Worm (Caenorhabditis elegans) whole organism, L4/young adult: ENCODE results near the gene F59A1.11.

ENCODE experiments used
- W03F9.2 ChIP-seq: fragments of 150-350 bp; optimal IDR thresholded peaks from 2 replicates; lab custom pipeline; 2014; ENCODE audit warnings: missing biosample characterization, missing genetic modification characterization
- dao-5 ChIP-seq: sonication (generic microtip); optimal IDR thresholded peaks from 2 replicates; lab custom pipeline; 2016; ENCODE audit warnings: missing genotype, missing genetic modification characterization, moderate library complexity, missing compliant biosample characterization
- him-1 ChIP-seq: sonication (generic microtip); optimal IDR thresholded peaks from 2 replicates; lab custom pipeline; 2016; ENCODE audit warnings: missing genotype, missing genetic modification reagents, missing genetic modification characterization, missing compliant biosample characterization

F59A1.11 gene

DNA sequence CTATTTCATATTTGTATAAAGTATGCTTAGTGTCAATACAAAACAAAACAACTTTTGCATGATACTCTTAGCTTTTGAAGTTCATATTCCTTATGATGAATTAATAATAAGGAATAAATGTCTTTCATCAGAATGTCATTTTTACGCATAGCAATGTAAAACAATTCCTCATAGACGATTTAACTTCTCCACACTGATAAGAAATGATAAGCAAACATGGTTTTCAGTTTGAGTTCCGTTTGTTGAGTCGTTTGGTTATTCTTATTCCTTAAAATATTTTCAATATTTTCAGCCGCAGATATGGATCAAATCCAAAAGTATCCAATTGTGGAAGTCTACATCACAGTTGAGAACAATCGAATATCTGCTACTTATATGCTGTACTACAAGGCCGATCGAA is 40.9 kb downstream of the F59A1.11 start, which contains the start of gene F57G4.11:
F57G4.11 (plus strand) TSS at position 301 of the 400 bp plus-strand sequence.
- no peak for TF ChIP-seq W03F9.2 (tag; lab: Kevin White, UChicago)
- TF ChIP-seq dao-5 (tag; lab: Kevin White, UChicago) = no peak
- TF ChIP-seq him-1 (tag; lab: Kevin White, UChicago) = no peak

DNA sequence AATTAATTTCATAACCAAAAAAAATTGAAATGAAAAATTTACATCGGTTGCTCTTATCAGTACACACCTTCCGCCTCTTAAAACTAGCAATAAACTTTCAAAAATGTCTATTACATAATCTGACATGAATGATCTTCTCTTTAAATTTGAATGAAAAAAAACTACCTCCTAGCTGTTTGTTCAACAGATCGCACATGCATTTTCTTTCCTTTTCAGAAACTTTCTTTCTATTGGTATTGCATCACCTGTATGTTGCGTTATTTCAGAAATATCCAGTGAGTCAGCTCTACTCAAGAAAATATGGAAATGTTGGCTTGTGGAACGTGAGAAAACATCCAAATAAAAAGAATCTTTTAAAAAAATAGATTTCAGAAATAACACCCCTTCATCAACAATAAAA is 42.6 kb downstream of the F59A1.11 start, which contains the start of gene F57G4.1:
F57G4.1 (plus strand) TSS at position 301 of the 400 bp plus-strand sequence.
- TF ChIP-seq W03F9.2 (tag; lab: Kevin White, UChicago) (no peak), dao-5 (tag; lab: Kevin White, UChicago) (no peak), him-1 (tag; lab: Kevin White, UChicago) (no peak)

- TF ChIP-seq dao-5 (tag; lab: Kevin White, UChicago) (no peak), W03F9.2 (tag; lab: Kevin White, UChicago) (no peak), him-1 (tag; lab: Kevin White, UChicago) (no peak)
Measured at ce11 chrV:17620266-17620665, 45.5 kb downstream of the F59A1.11 start, which contains the start of gene Y6G8.8. Gene Y6G8.8 (plus strand): TSS chrV:17620566.

DNA sequence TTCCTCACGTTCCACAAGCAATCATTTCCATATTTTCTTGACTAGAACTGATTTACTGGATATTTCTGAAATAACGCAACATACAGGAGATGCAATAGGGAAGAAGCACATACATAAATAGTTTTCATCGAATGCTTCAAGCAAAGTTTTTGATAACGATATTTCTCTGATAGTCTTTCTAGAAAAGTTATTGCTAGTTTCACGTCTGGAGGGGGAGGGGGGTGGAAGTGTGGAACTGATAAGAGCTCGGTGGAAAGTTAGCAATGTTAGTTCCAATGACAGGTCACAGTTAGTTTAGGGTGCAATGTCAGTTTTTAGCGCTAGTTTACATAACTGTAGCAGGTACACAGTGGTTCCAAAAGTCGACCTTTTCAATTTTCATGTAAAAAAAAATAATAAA is 49.0 kb downstream of the F59A1.11 start, which contains the start of gene Y6G8.6:
Y6G8.6 (minus strand) TSS at position 98 of the 400 bp plus-strand sequence.
- TF ChIP-seq him-1 (tag; lab: Kevin White, UChicago) (no peak), W03F9.2 (tag; lab: Kevin White, UChicago) (no peak), dao-5 (tag; lab: Kevin White, UChicago) (no peak)

ce11 chrV:17615609-17616008 is 50.2 kb downstream of the F59A1.11 start, which contains the start of gene Y6G8.5:
Gene Y6G8.5 (minus strand): TSS chrV:17615709.
- no peak for TF ChIP-seq him-1 (tag; lab: Kevin White, UChicago)

DNA sequence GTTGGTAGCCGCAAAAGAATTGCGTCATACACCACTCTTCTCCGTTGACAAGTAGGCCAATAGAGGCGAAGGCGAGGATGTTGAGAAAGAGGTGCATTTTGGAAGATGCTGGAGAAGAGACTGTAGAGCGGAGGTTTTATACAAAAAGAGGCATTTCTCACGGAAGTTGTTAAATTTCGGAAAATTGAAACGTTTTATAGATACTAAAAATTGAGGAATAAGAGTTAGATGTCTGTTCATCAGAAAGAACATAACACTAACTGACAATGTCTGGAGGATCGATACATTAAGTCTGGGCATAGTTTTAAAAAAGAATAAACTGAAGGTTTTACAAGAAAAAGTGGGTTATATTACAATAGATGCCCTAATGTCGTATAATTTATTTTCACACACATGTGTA is 51.6 kb downstream of the F59A1.11 start, which contains the start of gene Y6G8.14:
Y6G8.14 (minus strand) TSS at position 101 of the 400 bp plus-strand sequence.
- TF ChIP-seq him-1 (tag; lab: Kevin White, UChicago) (no peak), W03F9.2 (tag; lab: Kevin White, UChicago) (no peak), dao-5 (tag; lab: Kevin White, UChicago) (no peak)
